Fruit fly (Drosophila melanogaster): ENCODE data around the gene CG7550.

Gene CG7550

dm6 chr3L:8124481-8125359 lies at the start of gene CG7550, which contains the start of gene mRpL36:
TSS of gene CG7550 (minus strand) at chr3L:8124531.
TSS of gene mRpL36 (minus strand) at chr3L:8125132.
- no peak for TF ChIP-seq CG17801 (GFP tag; optimal IDR thresholded peaks at IDR 0.05; ENCODE audit: partially characterized antibody)

- TF ChIP-seq CG17801 (GFP tag; optimal IDR thresholded peaks at IDR 0.05; ENCODE audit: partially characterized antibody), result no peak
Measured at dm6 chr3L:8165436-8165835, 41.1 kb upstream of the CG7550 start, which contains the start of gene CG13675. TSS of gene CG13675 (minus strand) at chr3L:8165518.

dm6 chr3L:8159724-8160422 lies 35.5 kb upstream of the CG7550 start, which contains the start of gene CG43886:
TSS of gene CG43886 (minus strand) at chr3L:8159774.
- no peak for TF ChIP-seq CG17801 (GFP tag; optimal IDR thresholded peaks at IDR 0.05; ENCODE audit: partially characterized antibody)

- TF ChIP-seq CG17801 (GFP tag; optimal IDR thresholded peaks at IDR 0.05; ENCODE audit: partially characterized antibody), result peak; percentile 14
Measured at dm6 chr3L:8158715-8159380, 34.5 kb upstream of the CG7550 start, which contains the start of gene CG42445. TSS of gene CG42445 (minus strand) at chr3L:8158900.

dm6 chr3L:8157079-8157478 lies 32.7 kb upstream of the CG7550 start:
- TF ChIP-seq CG17801 (GFP tag; optimal IDR thresholded peaks at IDR 0.05; ENCODE audit: partially characterized antibody), result no peak

- no peak for TF ChIP-seq CG17801 (GFP tag; optimal IDR thresholded peaks at IDR 0.05; ENCODE audit: partially characterized antibody)
Measured at dm6 chr3L:8156199-8156598, 31.9 kb upstream of the CG7550 start.

- TF ChIP-seq CG17801 (GFP tag; optimal IDR thresholded peaks at IDR 0.05; ENCODE audit: partially characterized antibody), result no peak
Measured at dm6 chr3L:8155324-8155723, 31.0 kb upstream of the CG7550 start.

dm6 chr3L:8154544-8154943 lies 30.2 kb upstream of the CG7550 start:
- TF ChIP-seq CG17801 (GFP tag; optimal IDR thresholded peaks at IDR 0.05; ENCODE audit: partially characterized antibody), result no peak

- TF ChIP-seq CG17801 (GFP tag; optimal IDR thresholded peaks at IDR 0.05; ENCODE audit: partially characterized antibody), result no peak
Measured at dm6 chr3L:8153206-8153996, 29.1 kb upstream of the CG7550 start.

- TF ChIP-seq CG17801 (GFP tag; optimal IDR thresholded peaks at IDR 0.05; ENCODE audit: partially characterized antibody), result no peak
Measured at dm6 chr3L:8151727-8152199, 27.4 kb upstream of the CG7550 start, which contains the start of gene CG13676. TSS of gene CG13676 (minus strand) at chr3L:8151813.

- TF ChIP-seq CG17801 (GFP tag; optimal IDR thresholded peaks at IDR 0.05; ENCODE audit: partially characterized antibody), result no peak
Measured at dm6 chr3L:8150812-8151211, 26.5 kb upstream of the CG7550 start.

dm6 chr3L:8150284-8150683 lies 26.0 kb upstream of the CG7550 start:
- TF ChIP-seq CG17801 (GFP tag; optimal IDR thresholded peaks at IDR 0.05; ENCODE audit: partially characterized antibody), result no peak

dm6 chr3L:8137448-8137906 lies 13.1 kb upstream of the CG7550 start, which contains the start of the genes Setx and mus301:
TSS of gene Setx (minus strand) at chr3L:8137498.
TSS of gene mus301 (plus strand) at chr3L:8137808.
- TF ChIP-seq CG17801 (GFP tag; optimal IDR thresholded peaks at IDR 0.05; ENCODE audit: partially characterized antibody), result peak; percentile 64

Measured in ovary, adult (tissue).